Fruit fly (Drosophila melanogaster) whole organism, wandering third instar larva: ENCODE results near the gene CG9799.

Experiments used
- Abd-B ChIP-seq: fragments of >200 bp; optimal IDR thresholded peaks from 2 replicates; lab custom pipeline; 2017; ENCODE audit warnings: missing biosample characterization, missing genetic modification characterization
- CG32264 ChIP-seq: fragments of 200-800 bp; sonication (Bioruptor generic); optimal IDR thresholded peaks from 2 replicates; lab custom pipeline; 2016; ENCODE audit warnings: missing biosample characterization, missing genetic modification characterization
- Dfd ChIP-seq: fragments of >200 bp; optimal IDR thresholded peaks from 2 replicates; lab custom pipeline; 2017; ENCODE audit warnings: missing biosample characterization, missing genetic modification characterization
- Dif ChIP-seq: fragments of 200-275, 200-300 bp; sonication (Bioruptor generic); optimal IDR thresholded peaks from 2 replicates; lab custom pipeline; 2018; ENCODE audit warnings: missing biosample characterization, missing genetic modification characterization; ENCODE audit not compliant: partially characterized antibody
- GATAd ChIP-seq: sonication (Bioruptor generic); optimal IDR thresholded peaks from 2 replicates; lab custom pipeline; 2016; ENCODE audit warnings: missing biosample characterization, missing genetic modification characterization
- Hnf4 ChIP-seq: fragments of 200-800 bp; sonication (Bioruptor generic); optimal IDR thresholded peaks from 2 replicates; lab custom pipeline; 2016; ENCODE audit warnings: missing biosample characterization, mild to moderate bottlenecking, missing genetic modification characterization
- Hr78 ChIP-seq: fragments of >200 bp; optimal IDR thresholded peaks from 2 replicates; lab custom pipeline; 2017; ENCODE audit warnings: missing biosample characterization, missing genetic modification characterization
- Hr83 ChIP-seq: fragments of 200-300 bp; sonication (Bioruptor generic); optimal IDR thresholded peaks from 2 replicates; lab custom pipeline; 2016; ENCODE audit warnings: missing biosample characterization, mild to moderate bottlenecking, missing genetic modification characterization, moderate library complexity; ENCODE audit not compliant: poor library complexity, severe bottlenecking
- Jra ChIP-seq: sonication (Bioruptor generic); optimal IDR thresholded peaks from 2 replicates; lab custom pipeline; 2016; ENCODE audit warnings: missing biosample characterization, missing genetic modification characterization
- Mio ChIP-seq: sonication (Bioruptor generic); optimal IDR thresholded peaks from 2 replicates; lab custom pipeline; 2016; ENCODE audit warnings: missing biosample characterization, missing genetic modification characterization
- Myc ChIP-seq: fragments of >200 bp; optimal IDR thresholded peaks from 2 replicates; lab custom pipeline; 2017
- N ChIP-seq: fragments of >200 bp; optimal IDR thresholded peaks from 2 replicates; lab custom pipeline; 2018; ENCODE audit warnings: missing biosample characterization, missing external identifiers, missing genetic modification characterization
- OdsH ChIP-seq: fragments of 200-800 bp; sonication (Bioruptor generic); optimal IDR thresholded peaks from 2 replicates; lab custom pipeline; 2016; ENCODE audit warnings: missing biosample characterization, mild to moderate bottlenecking, missing genetic modification characterization
- Rel ChIP-seq, 2 experiments: fragments of 200-800 bp; sonication (Bioruptor generic) in 1 of 2; optimal IDR thresholded peaks; 2 replicates in 1 of 2; 3 replicates in 1 of 2; lab custom pipeline; 2016 to 2019; ENCODE audit warnings: mild to moderate bottlenecking in 2 of 2, missing biosample characterization in 2 of 2, missing genetic modification characterization in 2 of 2, moderate library complexity in 1 of 2
- Vsx2 ChIP-seq: fragments of 200-300, 225-300 bp; sonication (Bioruptor generic); optimal IDR thresholded peaks from 2 replicates; lab custom pipeline; 2018; ENCODE audit warnings: missing biosample characterization, missing genetic modification characterization; ENCODE audit not compliant: partially characterized antibody
- brk ChIP-seq: fragments of 200-800 bp; sonication (Bioruptor generic); optimal IDR thresholded peaks from 2 replicates; lab custom pipeline; 2016; ENCODE audit warnings: missing biosample characterization, mild to moderate bottlenecking, missing genetic modification characterization
- dl ChIP-seq, 2 experiments: fragments of 175-275, 200-275 bp in 1 of 2; fragments of 200-275 bp in 1 of 2; sonication (Bioruptor generic); optimal IDR thresholded peaks; lab custom pipeline; 2018; ENCODE audit warnings: mild to moderate bottlenecking in 2 of 2, missing biosample characterization in 2 of 2, missing genetic modification characterization in 2 of 2, moderate library complexity in 2 of 2; ENCODE audit not compliant: partially characterized antibody in 2 of 2, insufficient read depth in 1 of 2
- dmrt93B ChIP-seq: fragments of 200-800 bp; sonication (Bioruptor generic); optimal IDR thresholded peaks from 2 replicates; lab custom pipeline; 2018; ENCODE audit warnings: missing biosample characterization, mild to moderate bottlenecking, missing genetic modification characterization
- ey ChIP-seq: fragments of 200-800 bp; sonication (Bioruptor generic); optimal IDR thresholded peaks from 2 replicates; lab custom pipeline; 2016; ENCODE audit warnings: missing biosample characterization, missing genetic modification characterization
- foxo ChIP-seq, 2 experiments: fragments of 200-800 bp; sonication (Bioruptor generic); optimal IDR thresholded peaks; 2 replicates in 1 of 2; 3 replicates in 1 of 2; lab custom pipeline; 2016 to 2017; ENCODE audit warnings: missing biosample characterization in 2 of 2, missing genetic modification characterization in 2 of 2
- fru ChIP-seq: fragments of 200-800 bp; sonication (Bioruptor generic); optimal IDR thresholded peaks from 3 replicates; lab custom pipeline; 2016; ENCODE audit warnings: missing biosample characterization, mild to moderate bottlenecking, missing genetic modification characterization
- h ChIP-seq: fragments of 200-800 bp; sonication (Bioruptor generic); optimal IDR thresholded peaks from 3 replicates; lab custom pipeline; 2016; ENCODE audit warnings: missing biosample characterization, mild to moderate bottlenecking, missing genetic modification characterization
- jim ChIP-seq: fragments of 175-275, 200-325 bp; sonication (Bioruptor generic); optimal IDR thresholded peaks from 2 replicates; lab custom pipeline; 2016; ENCODE audit warnings: missing biosample characterization, mild to moderate bottlenecking, missing genetic modification characterization
- pan ChIP-seq: fragments of >200 bp; optimal IDR thresholded peaks from 2 replicates; lab custom pipeline; 2017
- psq ChIP-seq: fragments of 200-800 bp; sonication (Bioruptor generic); optimal IDR thresholded peaks from 3 replicates; lab custom pipeline; 2017; ENCODE audit warnings: missing biosample characterization, mild to moderate bottlenecking, missing genetic modification characterization, moderate library complexity
- rgr ChIP-seq: fragments of 200-800 bp; sonication (Bioruptor generic); optimal IDR thresholded peaks from 3 replicates; lab custom pipeline; 2016; ENCODE audit warnings: missing biosample characterization, mild to moderate bottlenecking, missing genetic modification characterization
- sage ChIP-seq: fragments of 200-800 bp; sonication (Bioruptor generic); optimal IDR thresholded peaks from 2 replicates; lab custom pipeline; 2016; ENCODE audit warnings: missing biosample characterization, mild to moderate bottlenecking, missing genetic modification characterization
- sv ChIP-seq: fragments of 200-800 bp; sonication (Bioruptor generic); optimal IDR thresholded peaks from 3 replicates; lab custom pipeline; 2016; ENCODE audit warnings: missing biosample characterization, missing genetic modification characterization
- woc ChIP-seq: sonication (Bioruptor generic); optimal IDR thresholded peaks from 2 replicates; lab custom pipeline; 2016; ENCODE audit warnings: missing biosample characterization, mild to moderate bottlenecking, missing genetic modification characterization

The CG9799 gene

DNA sequence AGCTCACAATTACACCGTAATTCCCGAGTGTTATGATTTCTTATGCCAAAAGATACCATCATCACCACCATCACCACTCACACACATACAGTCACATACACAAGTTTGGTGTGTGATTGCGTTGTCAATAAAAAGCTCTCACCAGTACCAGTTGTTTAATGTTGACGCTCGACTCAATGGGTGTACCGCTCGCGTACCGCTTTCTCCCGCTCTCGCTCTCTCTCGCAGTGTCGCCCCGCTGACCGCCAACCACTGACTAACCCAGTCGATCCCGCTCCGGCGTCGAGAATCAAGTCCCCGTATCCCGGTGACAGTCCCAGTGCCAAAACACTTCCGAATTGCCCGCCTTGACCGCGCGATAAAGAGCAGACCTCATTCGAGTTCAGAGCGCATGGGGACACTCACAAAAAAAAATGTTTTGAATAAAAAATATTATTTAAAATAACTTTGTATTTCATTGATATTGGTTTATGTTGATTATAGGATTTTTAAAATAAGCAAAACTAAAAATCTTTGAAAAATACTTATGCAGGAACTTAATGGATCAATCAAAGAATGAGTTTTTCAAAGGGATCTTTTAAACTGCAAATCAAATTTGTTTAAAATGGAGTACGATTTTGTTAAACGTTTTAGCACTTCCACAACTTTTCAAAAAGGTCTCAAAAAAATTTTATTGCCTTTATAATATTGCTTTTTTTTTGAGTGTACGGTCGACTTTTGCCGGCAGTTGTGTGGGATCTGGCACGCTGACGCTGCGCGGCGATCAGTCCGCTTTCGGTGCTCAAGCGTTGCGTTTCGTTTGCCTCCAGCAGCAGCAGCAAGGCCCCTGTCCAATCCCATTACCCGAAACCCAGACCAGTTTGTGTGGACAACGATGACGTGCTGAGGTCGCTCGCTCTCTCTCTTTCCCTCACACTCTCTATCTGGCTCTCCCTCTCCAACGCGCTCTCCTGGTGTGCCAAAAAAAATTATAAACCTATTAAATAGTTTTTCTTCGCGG lies 24.0 kb downstream of the CG9799 start, which contains the start of gene Dic1 (continued):
- peak; percentile 83 for TF ChIP-seq sage (GFP tag; lab: Kevin White, UChicago)
- TF ChIP-seq dmrt93B (GFP tag; lab: Kevin White, UChicago): peak; percentile 97
- TF ChIP-seq Dfd (GFP tag; lab: Kevin White, UChicago): peak; percentile 93

DNA sequence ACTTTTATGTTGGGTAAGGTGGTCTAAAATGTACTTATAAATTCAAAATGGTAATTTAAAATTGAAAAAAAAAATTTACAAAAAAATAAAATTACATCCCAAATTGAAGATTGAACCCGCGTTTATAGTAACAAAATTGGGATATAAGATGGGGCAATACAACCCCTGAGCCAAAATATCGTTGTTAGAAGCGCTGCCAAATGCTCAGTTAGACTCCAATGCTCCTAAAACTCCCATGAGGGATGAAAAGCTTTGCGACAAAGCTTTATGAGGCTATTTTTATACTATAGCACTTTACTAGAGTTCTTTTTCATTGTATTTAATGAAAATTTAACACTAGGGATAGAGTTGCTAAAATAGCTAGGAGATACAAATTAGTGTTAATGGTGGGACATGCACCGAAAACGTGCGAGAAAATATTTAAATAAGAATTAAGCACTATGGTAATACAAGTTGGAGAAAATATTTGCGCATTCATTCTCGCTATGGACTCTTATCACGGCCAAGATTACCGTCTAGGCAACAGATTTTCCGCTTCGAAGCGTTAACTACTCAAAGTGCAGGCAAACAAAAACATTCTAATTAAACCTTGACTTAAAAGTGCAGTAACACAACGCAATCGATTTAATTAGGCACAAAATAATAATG lies 25.0 kb downstream of the CG9799 start:
- TF ChIP-seq Abd-B (GFP tag; lab: Kevin White, UChicago) (no peak), Hr78 (no peak), GATAd (GFP tag; lab: Kevin White, UChicago) (no peak), sv (no peak), sage (GFP tag; lab: Kevin White, UChicago) (no peak), h (GFP tag; lab: Kevin White, UChicago) (no peak), rgr (no peak), Dfd (GFP tag; lab: Kevin White, UChicago) (no peak)

DNA sequence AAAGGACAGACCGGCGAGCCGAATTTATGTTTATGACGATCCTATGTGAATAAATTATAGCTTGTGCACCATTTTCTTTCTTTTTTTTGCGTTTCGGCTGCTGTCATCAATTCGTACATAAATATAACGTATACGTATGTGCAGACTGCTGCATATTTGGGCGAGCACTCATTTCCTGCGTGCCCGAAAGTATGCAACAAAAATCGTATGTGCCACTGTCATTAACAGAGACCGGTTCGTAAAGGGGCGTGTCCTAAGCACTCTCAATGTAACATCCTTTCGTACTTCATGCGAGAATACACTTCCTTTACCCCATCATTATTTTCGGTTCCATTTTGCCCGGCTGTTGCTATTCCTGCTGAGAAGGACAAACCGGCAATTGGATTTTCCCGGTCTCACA lies 28.4 kb downstream of the CG9799 start:
- TF ChIP-seq Jra (GFP tag; lab: Kevin White, UChicago): no peak
- TF ChIP-seq Dif: peak; percentile 49
- TF ChIP-seq brk (GFP tag; lab: Kevin White, UChicago): no peak
- no peak for TF ChIP-seq Hr83
- TF ChIP-seq CG32264: no peak
- TF ChIP-seq rgr: peak; percentile 1
- no peak for TF ChIP-seq foxo (GFP tag; optimal IDR thresholded peaks at IDR 0.05; lab: Kevin White, UChicago)
- TF ChIP-seq Myc (lab: Kevin White, UChicago): peak; percentile 28
- TF ChIP-seq Dfd (GFP tag; lab: Kevin White, UChicago): no peak
- TF ChIP-seq N (GFP tag; lab: Kevin White, UChicago): peak; percentile 48
- TF ChIP-seq Hnf4 (GFP tag; lab: Kevin White, UChicago): no peak
- TF ChIP-seq h (GFP tag; lab: Kevin White, UChicago): no peak
- TF ChIP-seq dl (GFP tag; optimal IDR thresholded peaks at IDR 0.05; lab: Kevin White, UChicago; ENCODE audit: insufficient read depth in 1 of 2, partially characterized antibody in 2 of 2): no peak
- no peak for TF ChIP-seq pan (lab: Kevin White, UChicago)
- TF ChIP-seq GATAd (GFP tag; lab: Kevin White, UChicago): no peak
- no peak for TF ChIP-seq woc (GFP tag; lab: Kevin White, UChicago)
- TF ChIP-seq, all 38 proteins: peak for 4

DNA sequence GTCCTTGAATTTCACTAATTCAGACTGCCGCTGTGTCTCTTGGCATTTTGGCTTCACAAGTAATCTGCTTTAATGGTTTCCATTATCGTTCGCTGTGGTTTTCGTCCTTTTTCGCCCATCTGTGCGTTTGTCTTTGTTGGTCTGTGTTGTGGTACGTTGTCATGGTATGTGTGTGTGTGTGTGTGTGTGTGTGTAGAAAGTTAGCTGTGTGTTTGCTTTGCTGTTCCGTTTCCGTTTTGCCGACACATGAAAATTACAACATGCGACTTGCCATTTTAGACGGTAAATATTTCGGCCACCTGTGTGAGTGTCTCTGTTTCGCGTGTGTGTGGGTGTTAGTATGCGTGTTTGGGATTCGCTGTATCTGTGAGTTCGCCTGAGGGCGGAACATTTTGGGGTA lies 31.5 kb downstream of the CG9799 start:
- TF ChIP-seq CG32264 (no peak), Dfd (GFP tag; lab: Kevin White, UChicago) (peak; percentile 58)

DNA sequence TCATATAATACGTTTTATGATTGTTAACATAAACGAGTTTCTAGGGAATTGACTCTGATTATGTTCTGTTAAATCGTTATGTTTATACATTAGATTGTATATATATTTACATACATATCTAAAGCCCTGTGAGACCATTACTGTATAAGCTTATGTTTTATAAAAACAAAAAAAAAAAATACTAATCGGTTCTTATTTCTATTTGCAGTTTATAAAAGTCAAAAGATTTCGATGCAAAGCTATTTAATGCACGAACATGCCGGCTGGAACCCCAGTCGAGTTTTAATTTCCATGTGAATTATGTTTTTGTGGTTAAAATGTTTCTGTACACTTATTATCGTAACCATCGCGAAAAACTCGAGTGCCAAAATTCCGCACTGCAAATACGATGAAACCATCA lies 35.1 kb downstream of the CG9799 start, which contains the start of gene mthl12:
Gene mthl12 (plus strand): TSS at position 301 of the 400 bp plus-strand sequence.
- no peak for TF ChIP-seq ey
- no peak for TF ChIP-seq Rel (GFP tag; optimal IDR thresholded peaks at IDR 0.05; lab: Kevin White, UChicago)
- no peak for TF ChIP-seq Rel (tag; optimal IDR thresholded peaks at IDR 0.05; lab: Kevin White, UChicago)
- no peak for TF ChIP-seq Vsx2
- TF ChIP-seq Abd-B (GFP tag; lab: Kevin White, UChicago): no peak
- TF ChIP-seq Hr78: no peak
- no peak for TF ChIP-seq brk (GFP tag; lab: Kevin White, UChicago)
- TF ChIP-seq rgr: no peak
- TF ChIP-seq sv: no peak
- no peak for TF ChIP-seq jim (GFP tag; lab: Kevin White, UChicago)
- TF ChIP-seq Mio (GFP tag; lab: Kevin White, UChicago): no peak
- TF ChIP-seq psq: no peak
- TF ChIP-seq Dif: no peak
- TF ChIP-seq OdsH (GFP tag; lab: Kevin White, UChicago): no peak
- TF ChIP-seq N (GFP tag; lab: Kevin White, UChicago): no peak
- TF ChIP-seq Dfd (GFP tag; lab: Kevin White, UChicago): no peak
- no peak for TF ChIP-seq Hnf4 (GFP tag; lab: Kevin White, UChicago)
- no peak for TF ChIP-seq pan (lab: Kevin White, UChicago)
- no peak for TF ChIP-seq dmrt93B (GFP tag; lab: Kevin White, UChicago)
- TF ChIP-seq fru (GFP tag; lab: Kevin White, UChicago): no peak
